Fruit fly (Drosophila melanogaster): Measurements from ENCODE around the gene Vps29.

- TF ChIP-seq CG8478 (optimal IDR thresholded peaks at IDR 0.05) (no peak), psq (optimal IDR thresholded peaks at IDR 0.05) (no peak), Dll (optimal IDR thresholded peaks at IDR 0.05) (no peak), EcR (GFP tag; optimal IDR thresholded peaks at IDR 0.05) (no peak)
These were observed 33.2 kb downstream of the Vps29 start, which contains the start of the genes CG5126 and Tgt for dm6 chr2L:1183799-1184198.
